Worm (Caenorhabditis elegans) whole organism, L1 larva: ENCODE data around the gene Y57G11B.5.

ENCODE experiments used
- aly-2 ChIP-seq: fragments of 150-350 bp; optimal IDR thresholded peaks from 2 replicates; lab custom pipeline; 2014; ENCODE audit warnings: missing biosample characterization, missing genetic modification characterization
- ceh-82 ChIP-seq, 3 experiments: fragments of 150-350 bp in 1 of 3; sonication (generic microtip) in 2 of 3; optimal IDR thresholded peaks; 2 replicates each; lab custom pipeline; 2014 to 2017; ENCODE audit warnings: missing biosample characterization in 3 of 3, missing genetic modification characterization in 3 of 3
- elt-3 ChIP-seq, 6 experiments: fragments of 150-350 bp in 1 of 6; sonication (generic microtip); optimal IDR thresholded peaks; 2 replicates each; lab custom pipeline; 2017 to 2018; ENCODE audit warnings: missing biosample characterization in 6 of 6, missing genetic modification characterization in 6 of 6, inconsistent platforms in 1 of 6
- lin-13 ChIP-seq: fragments of 150-350 bp; optimal IDR thresholded peaks from 2 replicates; lab custom pipeline; 2014; ENCODE audit warnings: missing biosample characterization, missing genetic modification reagents, missing genetic modification characterization
- lsy-2 ChIP-seq, 2 experiments: fragments of 150-350 bp; optimal IDR thresholded peaks; 2 replicates each; lab custom pipeline; 2014; ENCODE audit warnings: missing biosample characterization in 2 of 2, missing genetic modification characterization in 2 of 2
- mep-1 ChIP-seq: fragments of 150-350 bp; optimal IDR thresholded peaks from 2 replicates; lab custom pipeline; 2014; ENCODE audit warnings: missing biosample characterization, missing genetic modification characterization
- nhr-11 ChIP-seq: fragments of 150-350 bp; optimal IDR thresholded peaks from 2 replicates; lab custom pipeline; 2014; ENCODE audit warnings: missing biosample characterization, missing genetic modification characterization
- nhr-237 ChIP-seq: fragments of 150-350 bp; optimal IDR thresholded peaks from 2 replicates; lab custom pipeline; 2014; ENCODE audit warnings: missing biosample characterization, missing genetic modification characterization
- skn-1 ChIP-seq: fragments of 150-350 bp; optimal IDR thresholded peaks from 2 replicates; lab custom pipeline; 2014; ENCODE audit warnings: missing biosample characterization, missing genetic modification characterization
- snpc-4 ChIP-seq: fragments of 150-350 bp; optimal IDR thresholded peaks from 2 replicates; lab custom pipeline; 2014; ENCODE audit warnings: missing biosample characterization, missing genetic modification characterization
- unc-62 ChIP-seq: fragments of 150-350 bp; optimal IDR thresholded peaks from 2 replicates; lab custom pipeline; 2014; ENCODE audit warnings: missing biosample characterization, missing genetic modification reagents, missing genetic modification characterization
- vab-15 ChIP-seq: sonication (generic microtip); optimal IDR thresholded peaks from 2 replicates; lab custom pipeline; 2017; ENCODE audit warnings: missing genotype, mild to moderate bottlenecking, missing genetic modification characterization, missing compliant biosample characterization
- ztf-11 ChIP-seq, 2 experiments: sonication (generic microtip); optimal IDR thresholded peaks; 2 replicates each; lab custom pipeline; 2016 to 2017; ENCODE audit warnings: missing genetic modification characterization in 2 of 2, missing biosample characterization in 1 of 2, missing compliant biosample characterization in 1 of 2
- ztf-4 ChIP-seq: fragments of 150-350 bp; optimal IDR thresholded peaks from 2 replicates; lab custom pipeline; 2014; ENCODE audit warnings: missing biosample characterization, missing genetic modification characterization

- TF ChIP-seq nhr-11, result no peak
- TF ChIP-seq ztf-4 (tag; lab: Kevin White, UChicago), result no peak
- no peak for TF ChIP-seq aly-2 (tag; lab: Kevin White, UChicago)
- TF ChIP-seq unc-62 (GFP tag; lab: Kevin White, UChicago), result no peak
- no peak for TF ChIP-seq ceh-82 (tag; optimal IDR thresholded peaks at IDR 0.05; lab: Kevin White, UChicago)
- no peak for TF ChIP-seq lin-13 (GFP tag; lab: Kevin White, UChicago)
- TF ChIP-seq skn-1 (tag; lab: Kevin White, UChicago), result no peak
- no peak for TF ChIP-seq elt-3 (tag; optimal IDR thresholded peaks at IDR 0.05; lab: Kevin White, UChicago)
- no peak for TF ChIP-seq ztf-11 (tag; optimal IDR thresholded peaks at IDR 0.05; lab: Kevin White, UChicago)
- no peak for TF ChIP-seq mep-1
- TF ChIP-seq nhr-237 (tag; lab: Kevin White, UChicago), result no peak
- no peak for TF ChIP-seq snpc-4 (tag; lab: Kevin White, UChicago)
- TF ChIP-seq lsy-2 (tag; optimal IDR thresholded peaks at IDR 0.05; lab: Kevin White, UChicago), result no peak
- TF ChIP-seq vab-15 (tag; lab: Kevin White, UChicago), result no peak
These were observed 28.4 kb downstream of the Y57G11B.5 start for ce11 chrIV:14603022-14603421.
